Worm (Caenorhabditis elegans) whole organism, mixed stage, embryonic: ENCODE measurements around the gene Y67D8B.5.

Experiments used
- M03D4.4 ChIP-seq: sonication (generic microtip); optimal IDR thresholded peaks from 2 replicates; lab custom pipeline; 2017; ENCODE audit warnings: mild to moderate bottlenecking, missing genetic modification characterization, missing compliant biosample characterization
- bed-3 ChIP-seq: fragments of 200-800 bp; sonication (Bioruptor generic); optimal IDR thresholded peaks from 3 replicates; lab custom pipeline; 2018; ENCODE audit warnings: mild to moderate bottlenecking, missing genetic modification characterization, moderate library complexity, missing compliant biosample characterization
- blmp-1 ChIP-seq: fragments of 150-350 bp; optimal IDR thresholded peaks from 2 replicates; lab custom pipeline; 2014; ENCODE audit warnings: missing biosample characterization, missing genetic modification characterization
- ceh-39 ChIP-seq: fragments of 150-350 bp; optimal IDR thresholded peaks from 2 replicates; lab custom pipeline; 2014; ENCODE audit warnings: missing biosample characterization, missing genetic modification characterization
- ceh-43 ChIP-seq: fragments of 200-800 bp; sonication (Bioruptor generic); optimal IDR thresholded peaks from 2 replicates; lab custom pipeline; 2018; ENCODE audit warnings: mild to moderate bottlenecking, missing genetic modification characterization, moderate library complexity, missing compliant biosample characterization
- ces-1 ChIP-seq: fragments of 150-350 bp; optimal IDR thresholded peaks from 2 replicates; lab custom pipeline; 2014; ENCODE audit warnings: missing biosample characterization, missing genetic modification reagents, missing genetic modification characterization
- cnd-1 ChIP-seq: fragments of 200-800 bp; sonication (Bioruptor generic); optimal IDR thresholded peaks from 2 replicates; lab custom pipeline; 2018; ENCODE audit warnings: mild to moderate bottlenecking, missing genetic modification characterization, missing compliant biosample characterization
- drap-1 ChIP-seq: fragments of 200-800 bp; sonication (Bioruptor generic); optimal IDR thresholded peaks from 3 replicates; lab custom pipeline; 2018; ENCODE audit warnings: mild to moderate bottlenecking, missing genetic modification characterization, missing compliant biosample characterization
- elt-1 ChIP-seq: sonication (generic microtip); optimal IDR thresholded peaks from 2 replicates; lab custom pipeline; 2017; ENCODE audit warnings: missing genetic modification characterization, mild to moderate bottlenecking, missing compliant biosample characterization, antibody characterized with exemption, moderate library complexity, borderline replicate concordance; ENCODE audit not compliant: insufficient read depth
- elt-3 ChIP-seq: fragments of 150-350 bp; optimal IDR thresholded peaks from 2 replicates; lab custom pipeline; 2014; ENCODE audit warnings: missing biosample characterization, missing genetic modification characterization
- ham-2 ChIP-seq: fragments of 200-800 bp; sonication (Bioruptor generic); optimal IDR thresholded peaks from 2 replicates; lab custom pipeline; 2018; ENCODE audit warnings: mild to moderate bottlenecking, missing genetic modification characterization, missing compliant biosample characterization
- hlh-1 ChIP-seq: fragments of 150-350 bp; optimal IDR thresholded peaks from 2 replicates; lab custom pipeline; 2014; ENCODE audit warnings: missing biosample characterization, missing genetic modification reagents, missing genetic modification characterization
- lin-13 ChIP-seq: fragments of 150-350 bp; optimal IDR thresholded peaks from 2 replicates; lab custom pipeline; 2014; ENCODE audit warnings: missing biosample characterization, missing genetic modification characterization
- lin-32 ChIP-seq: fragments of 200-800 bp; sonication (Bioruptor generic); optimal IDR thresholded peaks from 2 replicates; lab custom pipeline; 2018; ENCODE audit warnings: mild to moderate bottlenecking, missing genetic modification characterization, missing compliant biosample characterization
- lsy-2 ChIP-seq: fragments of 150-350 bp; optimal IDR thresholded peaks from 2 replicates; lab custom pipeline; 2014; ENCODE audit warnings: missing biosample characterization, missing genetic modification characterization
- mab-5 ChIP-seq: fragments of 150-350 bp; optimal IDR thresholded peaks from 2 replicates; lab custom pipeline; 2014; ENCODE audit warnings: missing biosample characterization, missing genetic modification characterization
- mep-1 ChIP-seq: fragments of 150-350 bp; optimal IDR thresholded peaks from 2 replicates; lab custom pipeline; 2017; ENCODE audit warnings: missing biosample characterization, missing genetic modification reagents, missing genetic modification characterization, inconsistent platforms
- mls-2 ChIP-seq: sonication (generic microtip); optimal IDR thresholded peaks from 2 replicates; lab custom pipeline; 2016; ENCODE audit warnings: mild to moderate bottlenecking, missing genetic modification characterization, moderate library complexity, missing compliant biosample characterization
- nhr-12 ChIP-seq: fragments of 150-350 bp; optimal IDR thresholded peaks from 2 replicates; lab custom pipeline; 2014; ENCODE audit warnings: missing biosample characterization, missing genetic modification characterization
- nhr-2 ChIP-seq: fragments of 150-350 bp; optimal IDR thresholded peaks from 2 replicates; lab custom pipeline; 2014; ENCODE audit warnings: missing biosample characterization, missing genetic modification characterization
- nhr-237 ChIP-seq: fragments of 150-350 bp; optimal IDR thresholded peaks from 2 replicates; lab custom pipeline; 2014; ENCODE audit warnings: missing biosample characterization, missing genetic modification characterization
- nhr-28 ChIP-seq: fragments of 150-350 bp; optimal IDR thresholded peaks from 2 replicates; lab custom pipeline; 2014; ENCODE audit warnings: missing biosample characterization, missing genetic modification characterization
- nhr-76 ChIP-seq: sonication (generic microtip); optimal IDR thresholded peaks from 2 replicates; lab custom pipeline; 2017; ENCODE audit warnings: missing biosample characterization, missing genetic modification characterization
- pha-4 ChIP-seq: fragments of 150-350 bp; optimal IDR thresholded peaks from 2 replicates; lab custom pipeline; 2018; ENCODE audit warnings: missing biosample characterization, missing genetic modification reagents, missing genetic modification characterization
- sem-2 ChIP-seq: fragments of 200-800 bp; sonication (Bioruptor generic); optimal IDR thresholded peaks from 2 replicates; lab custom pipeline; 2018; ENCODE audit warnings: mild to moderate bottlenecking, missing genetic modification characterization, missing compliant biosample characterization
- snpc-4 ChIP-seq: fragments of 150-350 bp; optimal IDR thresholded peaks from 2 replicates; lab custom pipeline; 2014; ENCODE audit warnings: missing biosample characterization, missing genetic modification characterization
- sptf-1 ChIP-seq: sonication (generic microtip); optimal IDR thresholded peaks from 2 replicates; lab custom pipeline; 2017; ENCODE audit warnings: mild to moderate bottlenecking, missing genetic modification characterization, moderate library complexity, missing compliant biosample characterization
- tbx-8 ChIP-seq: fragments of 200-800 bp; sonication (Bioruptor generic); optimal IDR thresholded peaks from 2 replicates; lab custom pipeline; 2018; ENCODE audit warnings: mild to moderate bottlenecking, missing genetic modification characterization, moderate library complexity, missing compliant biosample characterization
- unc-120 ChIP-seq: sonication (generic microtip); optimal IDR thresholded peaks from 2 replicates; lab custom pipeline; 2017; ENCODE audit warnings: missing genetic modification characterization, missing compliant biosample characterization; ENCODE audit not compliant: poor library complexity, severe bottlenecking
- unc-39 ChIP-seq: fragments of 150-350 bp; optimal IDR thresholded peaks from 2 replicates; lab custom pipeline; 2014; ENCODE audit warnings: missing biosample characterization, missing genetic modification characterization
- unc-62 ChIP-seq: fragments of 150-350 bp; optimal IDR thresholded peaks from 2 replicates; lab custom pipeline; 2014; ENCODE audit warnings: missing biosample characterization, missing genetic modification reagents, missing genetic modification characterization
- zip-8 ChIP-seq: fragments of 150-350 bp; optimal IDR thresholded peaks from 2 replicates; lab custom pipeline; 2014; ENCODE audit warnings: missing biosample characterization, missing genetic modification characterization
- ztf-11 ChIP-seq: fragments of 150-350 bp; optimal IDR thresholded peaks from 2 replicates; lab custom pipeline; 2014; ENCODE audit warnings: missing biosample characterization, missing genetic modification characterization

Gene Y67D8B.5

DNA sequence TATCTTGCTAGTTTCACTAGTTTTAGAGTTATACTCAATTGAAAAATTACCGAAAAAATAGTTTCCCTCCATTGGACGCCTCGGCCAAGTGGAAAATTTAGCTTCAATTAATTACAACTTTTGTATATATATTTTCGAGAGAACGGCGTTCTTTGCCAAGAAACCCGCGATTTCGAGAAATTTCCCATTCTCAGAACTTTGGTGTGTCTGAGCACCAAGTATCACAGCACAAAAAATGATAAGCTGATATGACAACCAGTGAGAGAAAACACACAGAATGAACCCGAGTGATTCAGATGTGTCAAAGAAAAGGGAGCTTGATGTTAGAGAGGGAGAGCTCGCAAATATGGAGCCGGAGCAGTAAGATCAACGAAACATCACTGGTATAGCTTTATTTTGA lies 3.1 kb upstream of the Y67D8B.5 start:
- TF ChIP-seq nhr-28: no peak

DNA sequence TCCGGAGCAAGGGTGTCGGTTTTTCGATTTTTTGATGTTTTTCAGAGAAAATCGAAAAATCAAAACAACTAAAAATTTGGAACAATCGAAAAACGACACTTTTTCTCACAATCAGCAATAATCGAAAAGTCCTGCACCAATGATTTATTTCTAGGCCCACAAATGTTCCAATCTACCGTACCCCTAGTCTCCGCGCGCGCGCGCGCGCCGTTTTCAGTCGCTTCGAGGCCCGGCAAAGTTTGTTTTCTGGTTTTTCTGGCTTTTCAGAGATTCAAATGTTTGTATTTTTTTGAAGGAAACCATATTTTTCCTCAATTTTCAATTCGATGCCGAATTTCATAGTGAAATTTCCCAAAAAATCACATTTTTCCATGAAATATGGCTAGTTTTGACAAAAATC lies 9.8 kb downstream of the Y67D8B.5 start:
- TF ChIP-seq zip-8 (tag; lab: Kevin White, UChicago) (no peak), elt-3 (no peak), pha-4 (tag; lab: Kevin White, UChicago) (no peak)

DNA sequence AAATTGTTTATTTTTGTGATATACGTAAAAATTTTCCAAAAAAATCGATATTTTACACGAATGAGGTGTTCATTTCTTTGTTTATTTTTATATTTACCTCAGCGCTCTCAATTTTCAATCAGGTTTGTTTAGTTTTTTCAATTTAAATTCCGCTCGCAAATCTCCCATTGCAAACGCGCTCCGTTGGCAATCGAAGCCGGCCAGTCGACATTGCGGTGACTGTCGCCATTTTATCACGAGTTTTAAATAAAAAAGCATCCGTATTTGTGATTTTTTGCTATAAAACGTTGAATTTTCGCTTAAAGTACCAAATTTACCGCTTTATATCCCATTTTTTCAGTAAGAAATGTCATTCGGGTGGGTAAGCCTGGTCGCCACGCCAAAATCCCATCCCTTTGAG lies 11.3 kb downstream of the Y67D8B.5 start, which contains the start of gene slmp-1:
TSS of gene slmp-1 (plus strand) at position 335 of the 400 bp plus-strand sequence.
- no peak for TF ChIP-seq ceh-43 (GFP tag; lab: Kevin White, UChicago)
- peak; percentile 4 for TF ChIP-seq ces-1 (GFP tag; lab: Kevin White, UChicago)
- peak; percentile 42 for TF ChIP-seq lsy-2 (tag; lab: Kevin White, UChicago)
- no peak for TF ChIP-seq lin-32 (GFP tag; lab: Kevin White, UChicago)
- peak; percentile 9 for TF ChIP-seq hlh-1 (tag; lab: Kevin White, UChicago)
- TF ChIP-seq sem-2 (GFP tag; lab: Kevin White, UChicago): no peak
- peak; percentile 28 for TF ChIP-seq mep-1 (tag; lab: Kevin White, UChicago)
- TF ChIP-seq nhr-237: peak; percentile 13
- no peak for TF ChIP-seq blmp-1 (tag; lab: Kevin White, UChicago)
- no peak for TF ChIP-seq unc-39 (tag; lab: Kevin White, UChicago)
- TF ChIP-seq mls-2: no peak

DNA sequence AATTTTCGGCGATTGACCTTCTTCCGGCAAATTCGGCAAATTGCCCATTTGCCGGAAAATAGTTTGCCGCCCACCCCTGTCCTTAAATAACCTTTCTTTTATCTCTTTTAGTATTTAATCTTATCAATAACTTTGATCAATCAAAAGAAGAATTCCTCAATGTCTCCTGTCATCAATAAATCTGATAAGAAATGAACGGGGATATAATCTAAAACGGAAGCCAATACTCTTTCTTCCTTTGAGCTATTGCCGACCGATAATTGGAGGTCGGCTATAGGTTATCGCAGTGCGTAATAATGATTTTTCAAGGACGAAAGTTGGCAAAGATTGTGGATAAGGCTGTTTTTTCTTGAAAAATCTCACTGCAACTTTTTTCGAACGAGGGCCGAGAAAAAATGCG lies 19.0 kb downstream of the Y67D8B.5 start:
- peak; percentile 87 for TF ChIP-seq elt-1
- no peak for TF ChIP-seq zip-8 (tag; lab: Kevin White, UChicago)
- peak; percentile 72 for TF ChIP-seq ham-2 (GFP tag; lab: Kevin White, UChicago)
- TF ChIP-seq cnd-1: no peak
- TF ChIP-seq lsy-2 (tag; lab: Kevin White, UChicago): no peak
- TF ChIP-seq unc-120: no peak
- TF ChIP-seq unc-62: peak; percentile 66
- no peak for TF ChIP-seq sptf-1 (tag; lab: Kevin White, UChicago)
- TF ChIP-seq, all 35 proteins: peak for 3

DNA sequence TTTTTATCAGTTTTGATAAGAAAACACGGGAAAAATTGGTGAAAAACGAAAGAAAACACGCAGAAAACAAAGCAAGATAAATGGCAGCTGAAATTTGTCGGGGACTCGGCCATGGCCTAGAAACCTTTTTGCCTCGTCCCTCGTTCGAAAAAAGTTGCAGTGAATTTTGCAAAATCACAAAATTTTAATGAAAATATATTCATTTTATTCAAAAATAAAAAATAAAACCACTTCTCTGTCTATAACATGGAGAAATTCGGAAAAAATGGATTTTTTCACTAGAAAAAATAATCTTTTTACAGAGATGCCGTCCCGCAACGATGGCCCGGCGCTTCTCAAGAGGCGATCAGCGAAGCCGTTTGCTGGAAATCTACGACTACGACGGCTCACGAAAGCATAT lies 20.0 kb downstream of the Y67D8B.5 start, which contains the start of gene Y67D8A.2:
TSS of gene Y67D8A.2 (plus strand) at position 301 of the 400 bp plus-strand sequence.
- TF ChIP-seq zip-8 (tag; lab: Kevin White, UChicago) (no peak), tbx-8 (no peak), ceh-43 (GFP tag; lab: Kevin White, UChicago) (no peak), bed-3 (GFP tag; lab: Kevin White, UChicago) (no peak), pha-4 (tag; lab: Kevin White, UChicago) (no peak), sem-2 (GFP tag; lab: Kevin White, UChicago) (no peak), ces-1 (GFP tag; lab: Kevin White, UChicago) (no peak), drap-1 (GFP tag; lab: Kevin White, UChicago) (no peak), hlh-1 (tag; lab: Kevin White, UChicago) (no peak), sptf-1 (tag; lab: Kevin White, UChicago) (no peak), mep-1 (tag; lab: Kevin White, UChicago) (no peak), nhr-28 (no peak), ceh-39 (tag; lab: Kevin White, UChicago) (no peak)
- TF ChIP-seq, all 35 proteins: peak for 0

DNA sequence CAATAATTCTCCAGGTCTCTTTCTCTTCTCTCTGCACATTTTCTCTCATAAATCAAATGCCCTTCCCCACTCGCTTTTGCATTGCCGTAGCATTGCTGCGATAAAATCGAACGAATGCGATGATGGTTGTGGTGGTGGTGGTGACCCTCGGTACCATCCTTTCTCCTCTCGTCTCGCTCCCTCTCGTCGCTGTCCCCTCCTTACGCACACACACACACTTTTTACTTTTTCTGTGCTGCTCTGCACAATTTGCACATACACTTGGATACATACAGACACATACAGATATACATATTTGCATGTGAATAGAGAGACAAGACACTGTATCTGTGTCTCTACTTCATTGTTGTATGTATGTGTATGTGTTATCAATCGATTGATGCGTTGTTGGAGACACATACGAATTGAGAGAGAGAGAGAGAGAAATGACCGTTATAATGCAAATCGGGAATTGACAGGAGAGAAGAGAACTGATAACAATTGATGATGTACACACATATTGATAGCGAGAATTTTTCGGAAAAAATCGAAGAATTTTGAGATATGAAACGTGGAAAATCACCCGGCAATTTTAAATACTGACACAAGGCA lies 25.5 kb downstream of the Y67D8B.5 start:
- peak; percentile 23 for TF ChIP-seq nhr-237
- TF ChIP-seq cnd-1: peak; percentile 34
- no peak for TF ChIP-seq nhr-12 (tag; lab: Kevin White, UChicago)
- TF ChIP-seq elt-1: peak; percentile 43
- peak; percentile 58 for TF ChIP-seq ceh-39 (tag; lab: Kevin White, UChicago)
- TF ChIP-seq drap-1 (GFP tag; lab: Kevin White, UChicago): peak; percentile 61
- TF ChIP-seq nhr-28: peak; percentile 60
- no peak for TF ChIP-seq sem-2 (GFP tag; lab: Kevin White, UChicago)
- TF ChIP-seq ham-2 (GFP tag; lab: Kevin White, UChicago): peak; percentile 79
- TF ChIP-seq ceh-43 (GFP tag; lab: Kevin White, UChicago): peak; percentile 48
- TF ChIP-seq unc-62: peak; percentile 92
- peak; percentile 38 for TF ChIP-seq lsy-2 (tag; lab: Kevin White, UChicago)
- TF ChIP-seq mab-5 (tag; lab: Kevin White, UChicago): peak; percentile 57
- TF ChIP-seq M03D4.4: peak; percentile 45
- TF ChIP-seq bed-3 (GFP tag; lab: Kevin White, UChicago): no peak
- peak; percentile 81 for TF ChIP-seq unc-120
- no peak for TF ChIP-seq nhr-76 (tag; lab: Kevin White, UChicago)
- peak; percentile 7 for TF ChIP-seq lin-13 (tag; lab: Kevin White, UChicago)
- TF ChIP-seq pha-4 (tag; lab: Kevin White, UChicago): peak; percentile 83
- TF ChIP-seq mep-1 (tag; lab: Kevin White, UChicago): no peak
- peak; percentile 45 for TF ChIP-seq mls-2
- no peak for TF ChIP-seq zip-8 (tag; lab: Kevin White, UChicago)
- TF ChIP-seq unc-39 (tag; lab: Kevin White, UChicago): no peak
- no peak for TF ChIP-seq snpc-4 (tag; lab: Kevin White, UChicago)
- no peak for TF ChIP-seq ztf-11 (tag; lab: Kevin White, UChicago)
- peak; percentile 80 for TF ChIP-seq hlh-1 (tag; lab: Kevin White, UChicago)
- TF ChIP-seq ces-1 (GFP tag; lab: Kevin White, UChicago): no peak
- TF ChIP-seq blmp-1 (tag; lab: Kevin White, UChicago): no peak
- peak; percentile 17 for TF ChIP-seq nhr-2
- peak; percentile 76 for TF ChIP-seq elt-3
